Worm (Caenorhabditis elegans): ENCODE measurements around the gene ifc-2.

ce11 chrX:612783-613182 is 41.9 kb downstream of the ifc-2 start:
- TF ChIP-seq nhr-2 (tag; optimal IDR thresholded peaks at IDR 0.05) (no peak), ceh-83 (GFP tag; optimal IDR thresholded peaks at IDR 0.05) (no peak)
